Worm (Caenorhabditis elegans): ENCODE data around the gene clec-174.

clec-174 gene

DNA sequence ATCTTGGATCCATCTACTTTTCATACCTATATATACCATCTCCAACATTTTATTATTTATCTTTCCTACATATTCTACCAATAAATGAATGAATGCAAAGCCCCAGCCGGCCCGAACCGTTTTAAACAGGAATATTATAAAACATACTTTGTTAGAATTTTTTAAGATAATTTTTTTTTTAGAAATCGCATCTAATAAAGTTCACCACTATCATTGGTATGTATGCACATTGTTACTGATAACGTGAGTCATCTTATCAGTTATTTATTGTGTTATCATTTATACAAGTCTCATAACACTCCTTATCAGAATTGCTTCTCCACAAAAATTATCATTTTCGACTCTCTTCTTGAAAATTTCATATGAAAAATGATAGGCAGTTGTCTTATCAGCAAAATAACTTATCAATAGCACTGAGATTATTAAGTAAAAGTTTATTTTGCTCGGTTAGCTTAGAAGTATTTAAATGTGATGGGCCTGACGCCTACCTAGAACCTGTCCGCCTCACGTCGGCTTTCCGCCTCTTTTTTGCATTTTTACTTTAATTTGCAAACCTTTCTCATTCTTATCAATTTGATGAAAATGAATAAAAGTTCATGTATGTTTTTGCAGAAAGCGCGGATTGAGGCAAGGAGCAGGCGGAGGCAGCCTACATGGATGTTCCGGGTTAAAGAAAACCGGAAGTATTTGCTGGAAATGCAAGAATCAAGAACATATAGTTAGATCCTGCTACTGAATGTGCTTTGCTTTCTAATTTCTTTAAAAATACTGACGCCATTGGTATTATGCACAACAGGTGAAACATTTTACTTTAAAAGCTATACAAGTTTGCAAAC is 41.6 kb downstream of the clec-174 start, which contains the start of gene srz-62 (continued):
- TF ChIP-seq lin-13 (GFP tag; optimal IDR thresholded peaks at IDR 0.05) (no peak), blmp-1 (tag; optimal IDR thresholded peaks at IDR 0.05) (no peak), sup-37 (GFP tag; optimal IDR thresholded peaks at IDR 0.05) (no peak), aly-2 (tag; optimal IDR thresholded peaks at IDR 0.05) (no peak), lin-15B (tag; optimal IDR thresholded peaks at IDR 0.05) (no peak), ceh-88 (GFP tag; IDR thresholded peaks at IDR 0.05) (no peak), Y116A8C.19 (tag; optimal IDR thresholded peaks at IDR 0.05; ENCODE audit: borderline replicate concordance) (no peak), ceh-8 (GFP tag; optimal IDR thresholded peaks at IDR 0.05) (no peak), elt-2 (tag; optimal IDR thresholded peaks at IDR 0.05) (peak; percentile 100), nhr-90 (tag; optimal IDR thresholded peaks at IDR 0.05; ENCODE audit: poor library complexity) (peak; percentile 40), egl-13 (tag; optimal IDR thresholded peaks at IDR 0.05) (peak; percentile 43), nhr-47 (tag; optimal IDR thresholded peaks at IDR 0.05) (no peak), C04F5.9 (tag; optimal IDR thresholded peaks at IDR 0.05) (no peak), nhr-77 (tag; optimal IDR thresholded peaks at IDR 0.05) (no peak), alr-1 (tag; optimal IDR thresholded peaks at IDR 0.05; ENCODE audit: borderline replicate concordance) (no peak), nhr-19 (GFP tag; conservative IDR thresholded peaks at IDR 0.05) (no peak), efl-1 (optimal IDR thresholded peaks at IDR 0.05) (no peak), efl-1 (GFP tag; optimal IDR thresholded peaks at IDR 0.05 in 1 of 2) (peak in 1 of 2 experiments; percentile 78), hlh-17 (GFP tag; optimal IDR thresholded peaks at IDR 0.05; ENCODE audit: borderline replicate concordance) (no peak), nhr-76 (tag; optimal IDR thresholded peaks at IDR 0.05) (no peak), ztf-4 (tag; optimal IDR thresholded peaks at IDR 0.05) (no peak), irx-1 (tag; optimal IDR thresholded peaks at IDR 0.05) (no peak), unc-62 (GFP tag; optimal IDR thresholded peaks at IDR 0.05) (no peak), unc-98 (GFP tag; IDR thresholded peaks at IDR 0.05) (no peak), vab-15 (tag; optimal IDR thresholded peaks at IDR 0.05) (no peak), nhr-11 (tag; optimal IDR thresholded peaks at IDR 0.05) (no peak), nhr-28 (tag; optimal IDR thresholded peaks at IDR 0.05) (no peak), nhr-12 (tag; optimal IDR thresholded peaks at IDR 0.05) (no peak), snpc-4 (tag; optimal IDR thresholded peaks at IDR 0.05) (no peak), rnt-1 (tag; optimal IDR thresholded peaks at IDR 0.05) (no peak), sox-4 (tag; optimal IDR thresholded peaks at IDR 0.05) (no peak), skn-1 (tag; optimal IDR thresholded peaks at IDR 0.05) (no peak), grh-1 (GFP tag; IDR thresholded peaks at IDR 0.05) (no peak), ztf-11 (tag; optimal IDR thresholded peaks at IDR 0.05) (no peak), lin-39 (tag; optimal IDR thresholded peaks at IDR 0.05) (no peak), egl-27 (tag; optimal IDR thresholded peaks at IDR 0.05) (peak in 1 of 2 experiments; percentile 23), swsn-7 (tag; optimal IDR thresholded peaks at IDR 0.05) (no peak), xbp-1 (tag; optimal IDR thresholded peaks at IDR 0.05) (no peak), tbx-2 (tag; optimal IDR thresholded peaks at IDR 0.05) (no peak), pqm-1 (tag; optimal IDR thresholded peaks at IDR 0.05) (peak; percentile 100), fkh-4 (tag; optimal IDR thresholded peaks at IDR 0.05; ENCODE audit: borderline replicate concordance) (no peak), ceh-63 (GFP tag; optimal IDR thresholded peaks at IDR 0.05) (no peak), isw-1 (GFP tag; IDR thresholded peaks at IDR 0.05) (no peak), tlp-1 (tag; optimal IDR thresholded peaks at IDR 0.05) (peak; percentile 92), zip-4 (GFP tag; optimal IDR thresholded peaks at IDR 0.05) (no peak), lin-35 (GFP tag; optimal IDR thresholded peaks at IDR 0.05) (peak in 1 of 2 experiments; percentile 56), fkh-10 (GFP tag; optimal IDR thresholded peaks at IDR 0.05) (no peak), lsy-2 (tag; optimal IDR thresholded peaks at IDR 0.05) (peak in 1 of 2 experiments; percentile 61), jun-1 (tag; optimal IDR thresholded peaks at IDR 0.05) (peak; percentile 97), snu-23 (GFP tag; optimal IDR thresholded peaks at IDR 0.05) (no peak), elt-3 (tag; optimal IDR thresholded peaks at IDR 0.05) (no peak), lin-14 (GFP tag; optimal IDR thresholded peaks at IDR 0.05) (no peak)

Data from whole organism, L1 larva.